Fruit fly (Drosophila melanogaster): ENCODE data around the gene Phs.

dm6 chr3L:15619626-15620247 is at the start of gene Phs:
- TF ChIP-seq CG8478 (optimal IDR thresholded peaks at IDR 0.05), result no peak
- TF ChIP-seq CTCF (optimal IDR thresholded peaks at IDR 0.05), result peak in 1 of 2 experiments; percentile 11
